Worm (Caenorhabditis elegans): Measurements from ENCODE around the gene noah-2.
A peak's percentile ranks its signal among the peaks of the same experiment; 100 is the strongest.

Gene noah-2

ce11 chrIV:14115556-14115955 is 24.5 kb downstream of the noah-2 start:
- peak; percentile 51 for TF ChIP-seq snpc-4 (tag; optimal IDR thresholded peaks at IDR 0.05)
- TF ChIP-seq R02D3.7 (tag; optimal IDR thresholded peaks at IDR 0.05) = no peak

ce11 chrIV:14119327-14119726 is 28.3 kb downstream of the noah-2 start:
- TF ChIP-seq snpc-4 (tag; optimal IDR thresholded peaks at IDR 0.05) = no peak
- no peak for TF ChIP-seq nhr-237 (tag; optimal IDR thresholded peaks at IDR 0.05)
- TF ChIP-seq lsy-12 (tag; optimal IDR thresholded peaks at IDR 0.05) = no peak
- TF ChIP-seq daf-12 (tag; optimal IDR thresholded peaks at IDR 0.05) = no peak
- no peak for TF ChIP-seq nhr-67 (tag; optimal IDR thresholded peaks at IDR 0.05)
- TF ChIP-seq lin-39 (tag; optimal IDR thresholded peaks at IDR 0.05) = no peak
- TF ChIP-seq skn-1 (tag; optimal IDR thresholded peaks at IDR 0.05) = no peak
- peak; percentile 81 for TF ChIP-seq nfya-1 (tag; optimal IDR thresholded peaks at IDR 0.05; ENCODE audit: insufficient read depth)
- TF ChIP-seq ztf-4 (tag; optimal IDR thresholded peaks at IDR 0.05) = no peak

ce11 chrIV:14123956-14124355 is 32.9 kb downstream of the noah-2 start, which contains the start of gene nkcc-1:
nkcc-1 (minus strand) TSS chrIV:14124056.
- TF ChIP-seq hmg-11 (tag; optimal IDR thresholded peaks at IDR 0.05) (no peak), nhr-23 (tag; optimal IDR thresholded peaks at IDR 0.05) (no peak), pha-4 (tag; optimal IDR thresholded peaks at IDR 0.05) (no peak), nfya-1 (tag; optimal IDR thresholded peaks at IDR 0.05; ENCODE audit: insufficient read depth) (no peak), lin-15B (tag; optimal IDR thresholded peaks at IDR 0.05) (no peak), unc-62 (GFP tag; optimal IDR thresholded peaks at IDR 0.05) (no peak), ama-1 (optimal IDR thresholded peaks at IDR 0.05) (no peak), pqm-1 (tag; optimal IDR thresholded peaks at IDR 0.05) (no peak), ceh-82 (tag; optimal IDR thresholded peaks at IDR 0.05) (no peak), ceh-9 (tag; optimal IDR thresholded peaks at IDR 0.05) (no peak)

ce11 chrIV:14127805-14128610 is 37.0 kb downstream of the noah-2 start, which contains the start of gene H12I19.115:
H12I19.115 (minus strand) TSS chrIV:14127855.
- TF ChIP-seq lin-15B (tag; optimal IDR thresholded peaks at IDR 0.05) (no peak), nhr-23 (tag; optimal IDR thresholded peaks at IDR 0.05) (no peak), unc-62 (GFP tag; optimal IDR thresholded peaks at IDR 0.05) (no peak), skn-1 (tag; optimal IDR thresholded peaks at IDR 0.05) (no peak), nhr-12 (tag; optimal IDR thresholded peaks at IDR 0.05) (no peak), nfya-1 (tag; optimal IDR thresholded peaks at IDR 0.05; ENCODE audit: insufficient read depth) (peak; percentile 66), jun-1 (tag; optimal IDR thresholded peaks at IDR 0.05) (no peak), daf-12 (tag; optimal IDR thresholded peaks at IDR 0.05) (no peak), snpc-4 (tag; optimal IDR thresholded peaks at IDR 0.05) (no peak), elt-2 (tag; optimal IDR thresholded peaks at IDR 0.05) (peak; percentile 69), nhr-43 (tag; optimal IDR thresholded peaks at IDR 0.05; ENCODE audit: poor library complexity, severe bottlenecking) (no peak), lin-39 (tag; optimal IDR thresholded peaks at IDR 0.05) (peak; percentile 58), lsy-12 (tag; optimal IDR thresholded peaks at IDR 0.05) (no peak), aly-2 (tag; optimal IDR thresholded peaks at IDR 0.05) (no peak)

- TF ChIP-seq nfya-1 (tag; optimal IDR thresholded peaks at IDR 0.05; ENCODE audit: insufficient read depth) (no peak), skn-1 (tag; optimal IDR thresholded peaks at IDR 0.05) (no peak), lsy-12 (tag; optimal IDR thresholded peaks at IDR 0.05) (no peak), elt-1 (tag; optimal IDR thresholded peaks at IDR 0.05) (no peak), elt-3 (tag; optimal IDR thresholded peaks at IDR 0.05) (no peak), ztf-4 (tag; optimal IDR thresholded peaks at IDR 0.05) (no peak), fkh-10 (GFP tag; optimal IDR thresholded peaks at IDR 0.05) (no peak), nhr-237 (tag; optimal IDR thresholded peaks at IDR 0.05) (no peak), egl-5 (tag; optimal IDR thresholded peaks at IDR 0.05) (no peak), R02D3.7 (tag; optimal IDR thresholded peaks at IDR 0.05) (no peak), daf-12 (tag; optimal IDR thresholded peaks at IDR 0.05) (no peak), zag-1 (tag; optimal IDR thresholded peaks at IDR 0.05) (no peak)
Measured at ce11 chrIV:14129091-14129490, 38.0 kb downstream of the noah-2 start, which contains the start of gene srz-42. srz-42 (plus strand) TSS chrIV:14129391.

ce11 chrIV:14131770-14132169 is 40.7 kb downstream of the noah-2 start, which contains the start of gene srz-59:
srz-59 (plus strand) TSS chrIV:14132070.
- TF ChIP-seq zag-1 (tag; optimal IDR thresholded peaks at IDR 0.05) = no peak
- TF ChIP-seq ztf-4 (tag; optimal IDR thresholded peaks at IDR 0.05) = no peak
- no peak for TF ChIP-seq tbx-2 (tag; optimal IDR thresholded peaks at IDR 0.05)
- TF ChIP-seq ama-1 (optimal IDR thresholded peaks at IDR 0.05) = no peak
